Worm (Caenorhabditis elegans): ENCODE data around the gene scav-5.

Gene scav-5

ce11 chrX:9869522-9869921 lies 11.4 kb downstream of the scav-5 start, which contains the start of gene R07B1.13:
TSS of gene R07B1.13 (plus strand) at chrX:9869822.
- no peak for TF ChIP-seq ceh-82 (tag; optimal IDR thresholded peaks at IDR 0.05)
- TF ChIP-seq aha-1 (tag) = no peak
- TF ChIP-seq lin-29 (GFP tag; IDR thresholded peaks at IDR 0.05) = no peak
- TF ChIP-seq nhr-42 (GFP tag; IDR thresholded peaks at IDR 0.05) = no peak
- no peak for TF ChIP-seq tra-1 (GFP tag; IDR thresholded peaks at IDR 0.05)

ce11 chrX:9872554-9872953 lies 14.4 kb downstream of the scav-5 start, which contains the start of gene R07B1.8:
TSS of gene R07B1.8 (minus strand) at chrX:9872654.
- TF ChIP-seq mes-2 (tag; optimal IDR thresholded peaks at IDR 0.05; ENCODE audit: poor library complexity, severe bottlenecking) (no peak), gei-8 (GFP tag; optimal IDR thresholded peaks at IDR 0.05) (no peak), rbr-2 (tag; optimal IDR thresholded peaks at IDR 0.05) (no peak), ceh-32 (tag; optimal IDR thresholded peaks at IDR 0.05; ENCODE audit: poor library complexity) (no peak), D1046.2 (GFP tag; IDR thresholded peaks at IDR 0.05) (no peak), saeg-2 (GFP tag; IDR thresholded peaks at IDR 0.05) (no peak), ces-1 (GFP tag; optimal IDR thresholded peaks at IDR 0.05) (no peak), attf-4 (tag; optimal IDR thresholded peaks at IDR 0.05) (no peak)

- peak; percentile 31 for TF ChIP-seq aha-1 (tag)
- no peak for TF ChIP-seq hlh-11 (tag; optimal IDR thresholded peaks at IDR 0.05)
These were observed 19.0 kb downstream of the scav-5 start, which contains the start of gene R07B1.9 for ce11 chrX:9877117-9877516. TSS of gene R07B1.9 (plus strand) at chrX:9877417.

- TF ChIP-seq nhr-111 (GFP tag; optimal IDR thresholded peaks at IDR 0.05) = no peak
- TF ChIP-seq spr-1 (tag; optimal IDR thresholded peaks at IDR 0.05) = no peak
- no peak for TF ChIP-seq lin-15B (tag; optimal IDR thresholded peaks at IDR 0.05)
- TF ChIP-seq nhr-42 (GFP tag; IDR thresholded peaks at IDR 0.05) = no peak
- TF ChIP-seq cey-2 (tag; optimal IDR thresholded peaks at IDR 0.05; ENCODE audit: borderline replicate concordance, insufficient read depth) = no peak
- TF ChIP-seq unc-62 (GFP tag; optimal IDR thresholded peaks at IDR 0.05 in 1 of 2) = no peak
- TF ChIP-seq unc-62 (tag; optimal IDR thresholded peaks at IDR 0.05) = no peak
- no peak for TF ChIP-seq hif-1 (tag; optimal IDR thresholded peaks at IDR 0.05)
- TF ChIP-seq zfp-3 (GFP tag; conservative IDR thresholded peaks at IDR 0.05) = no peak
- no peak for TF ChIP-seq nhr-28 (tag; optimal IDR thresholded peaks at IDR 0.05)
- no peak for TF ChIP-seq lir-3 (tag; optimal IDR thresholded peaks at IDR 0.05)
- TF ChIP-seq lin-38 (GFP tag; IDR thresholded peaks at IDR 0.05) = no peak
- TF ChIP-seq hlh-11 (tag; optimal IDR thresholded peaks at IDR 0.05) = no peak
- TF ChIP-seq dmd-6 (GFP tag; IDR thresholded peaks at IDR 0.05) = no peak
These were observed 23.9 kb downstream of the scav-5 start, which contains the start of gene glo-1 for ce11 chrX:9882112-9882511. TSS of gene glo-1 (minus strand) at chrX:9882212.

ce11 chrX:9882572-9882971 lies 24.4 kb downstream of the scav-5 start:
- TF ChIP-seq hlh-11 (tag; optimal IDR thresholded peaks at IDR 0.05) = peak; percentile 46
- no peak for TF ChIP-seq nhr-111 (GFP tag; optimal IDR thresholded peaks at IDR 0.05)
- no peak for TF ChIP-seq arid-1 (GFP tag; conservative IDR thresholded peaks at IDR 0.05)
- TF ChIP-seq daf-16 (GFP tag; optimal IDR thresholded peaks at IDR 0.05) = no peak
- TF ChIP-seq daf-16 (tag; optimal IDR thresholded peaks at IDR 0.05) = peak; percentile 76
- no peak for TF ChIP-seq duxl-1 (tag; optimal IDR thresholded peaks at IDR 0.05; ENCODE audit: poor library complexity)
- TF ChIP-seq spr-1 (tag; optimal IDR thresholded peaks at IDR 0.05) = no peak
- TF ChIP-seq nhr-28 (tag; optimal IDR thresholded peaks at IDR 0.05) = no peak
- TF ChIP-seq tag-97 (GFP tag; IDR thresholded peaks at IDR 0.05) = no peak
- no peak for TF ChIP-seq hif-1 (tag; optimal IDR thresholded peaks at IDR 0.05)
- TF ChIP-seq T20F7.1 (GFP tag; optimal IDR thresholded peaks at IDR 0.05) = no peak
- TF ChIP-seq spr-3 (GFP tag; optimal IDR thresholded peaks at IDR 0.05) = no peak
- TF ChIP-seq madf-9 (GFP tag; conservative IDR thresholded peaks at IDR 0.05) = no peak
- TF ChIP-seq zag-1 (tag; optimal IDR thresholded peaks at IDR 0.05) = no peak
- TF ChIP-seq egl-27 (tag; optimal IDR thresholded peaks at IDR 0.05) = no peak
- no peak for TF ChIP-seq lin-39 (tag; optimal IDR thresholded peaks at IDR 0.05)
- TF ChIP-seq attf-4 (tag; optimal IDR thresholded peaks at IDR 0.05) = no peak
- peak; percentile 59 for TF ChIP-seq pqm-1 (tag; optimal IDR thresholded peaks at IDR 0.05)
- TF ChIP-seq ceh-62 (tag; optimal IDR thresholded peaks at IDR 0.05) = no peak
- TF ChIP-seq dpl-1 (GFP tag; optimal IDR thresholded peaks at IDR 0.05) = no peak
- no peak for TF ChIP-seq zip-11 (GFP tag; IDR thresholded peaks at IDR 0.05)
- TF ChIP-seq ceh-28 (tag; optimal IDR thresholded peaks at IDR 0.05) = no peak
- TF ChIP-seq dmd-6 (GFP tag; IDR thresholded peaks at IDR 0.05) = peak; percentile 56
- TF ChIP-seq nhr-42 (GFP tag; IDR thresholded peaks at IDR 0.05) = no peak
- no peak for TF ChIP-seq Y75B8A.6 (GFP tag; IDR thresholded peaks at IDR 0.05)
- TF ChIP-seq daf-8 (GFP tag; IDR thresholded peaks at IDR 0.05) = no peak
- TF ChIP-seq aha-1 (tag) = no peak

Measured in whole organism, L4 larva.